ENCODE assay signal across 1 fruit fly cellular context in genomic region chr3L:11484483-11484882, dm6.
TF ChIP-seq lines count a peak whose summit lies in the region.

No protein-coding gene starts in this region.

TF ChIP-seq in whole organism, embryonic, 481 proteins besides CTCF, POLR2A, EP300 and RAD21 (continued from another document and continues in another):
- no peak for TF ChIP-seq unc-4 (GFP tag; IDR thresholded peaks at IDR 0.05; lab: Robert Waterston, UW; ENCODE audit: partially characterized antibody)
- no peak for TF ChIP-seq gce (GFP tag; IDR thresholded peaks at IDR 0.05; lab: Robert Waterston, UW)
- peak; percentile 34 for TF ChIP-seq CoRest (tag; optimal IDR thresholded peaks at IDR 0.05; lab: Kevin White, UChicago)
- no peak for TF ChIP-seq CG13894 (tag; optimal IDR thresholded peaks at IDR 0.05; lab: Kevin White, UChicago)
- TF ChIP-seq NfI (GFP tag; optimal IDR thresholded peaks at IDR 0.05; lab: Kevin White, UChicago): no peak
- TF ChIP-seq slou (GFP tag; optimal IDR thresholded peaks at IDR 0.05; lab: Kevin White, UChicago): no peak
- TF ChIP-seq Pdp1 (GFP tag; optimal IDR thresholded peaks at IDR 0.05; lab: Kevin White, UChicago): peak in 1 of 2 experiments; percentile 9
- no peak for TF ChIP-seq pnt (GFP tag; optimal IDR thresholded peaks at IDR 0.05; lab: Kevin White, UChicago)
- peak; percentile 2 for TF ChIP-seq nau (GFP tag; optimal IDR thresholded peaks at IDR 0.05; lab: Kevin White, UChicago)
- no peak for TF ChIP-seq Dp (GFP tag; optimal IDR thresholded peaks at IDR 0.05; lab: Kevin White, UChicago)
- no peak for TF ChIP-seq aop (GFP tag; IDR thresholded peaks at IDR 0.05; lab: Robert Waterston, UW)
- TF ChIP-seq Hmr (GFP tag; optimal IDR thresholded peaks at IDR 0.05; lab: Kevin White, UChicago): peak; percentile 23
- TF ChIP-seq dm (GFP tag; optimal IDR thresholded peaks at IDR 0.05; lab: Kevin White, UChicago): no peak
- peak; percentile 35; the same call in 2 of the 3 replicates for TF ChIP-seq CG17361 (GFP tag; IDR thresholded peaks at IDR 0.05; lab: Robert Waterston, UW)
- TF ChIP-seq CG33557 (GFP tag; optimal IDR thresholded peaks at IDR 0.05; lab: Kevin White, UChicago): no peak
- peak; percentile 53 for TF ChIP-seq gem (tag; optimal IDR thresholded peaks at IDR 0.05; lab: Kevin White, UChicago)
- no peak for TF ChIP-seq CG10462 (GFP tag; optimal IDR thresholded peaks at IDR 0.05; lab: Kevin White, UChicago)
- peak; percentile 7 for TF ChIP-seq Antp (GFP tag; optimal IDR thresholded peaks at IDR 0.05; lab: Kevin White, UChicago)
- TF ChIP-seq CG16779 (GFP tag; IDR thresholded peaks at IDR 0.05; lab: Robert Waterston, UW): no peak
- peak; percentile 12 for TF ChIP-seq unpg (GFP tag; optimal IDR thresholded peaks at IDR 0.05; lab: Kevin White, UChicago)
- peak; percentile 33 for TF ChIP-seq CG30403 (GFP tag; optimal IDR thresholded peaks at IDR 0.05; lab: Kevin White, UChicago)
- TF ChIP-seq CG9932 (GFP tag; IDR thresholded peaks at IDR 0.05; lab: Robert Waterston, UW): no peak
- peak; percentile 20 for TF ChIP-seq CG6813 (GFP tag; optimal IDR thresholded peaks at IDR 0.05; lab: Kevin White, UChicago)
- TF ChIP-seq sim (GFP tag; IDR thresholded peaks at IDR 0.05; lab: Robert Waterston, UW): 0 out of 2 replicates have a peak, but pooled peaks have one; percentile 12
- peak; percentile 44 for TF ChIP-seq nmo (GFP tag; optimal IDR thresholded peaks at IDR 0.05; lab: Kevin White, UChicago)
- peak; percentile 16 for TF ChIP-seq CG10147 (GFP tag; optimal IDR thresholded peaks at IDR 0.05; lab: Kevin White, UChicago)
- no peak for TF ChIP-seq lmd (GFP tag; IDR thresholded peaks at IDR 0.05; lab: Robert Waterston, UW)
- peak; percentile 39 for TF ChIP-seq Fer3 (tag; optimal IDR thresholded peaks at IDR 0.05; lab: Kevin White, UChicago)
- TF ChIP-seq trh (GFP tag; optimal IDR thresholded peaks at IDR 0.05; lab: Kevin White, UChicago): no peak
- TF ChIP-seq Ets65A (GFP tag; lab: Kevin White, UChicago): peak; percentile 33
- peak; percentile 12 for TF ChIP-seq D19A (tag; optimal IDR thresholded peaks at IDR 0.05; lab: Kevin White, UChicago)
- TF ChIP-seq CG3281 (GFP tag; optimal IDR thresholded peaks at IDR 0.05; lab: Kevin White, UChicago): peak; percentile 45
- peak; percentile 17 for TF ChIP-seq scrt (GFP tag; optimal IDR thresholded peaks at IDR 0.05; lab: Kevin White, UChicago)
- TF ChIP-seq CG14441 (GFP tag; IDR thresholded peaks at IDR 0.05; lab: Robert Waterston, UW): peak; percentile 48
- no peak for TF ChIP-seq ro (GFP tag; IDR thresholded peaks at IDR 0.05; lab: Robert Waterston, UW)
- no peak for TF ChIP-seq CG12104 (GFP tag; optimal IDR thresholded peaks at IDR 0.05; lab: Kevin White, UChicago)
- peak; percentile 38 for TF ChIP-seq caup (GFP tag; optimal IDR thresholded peaks at IDR 0.05; lab: Kevin White, UChicago; ENCODE audit: severe bottlenecking)
- no peak for TF ChIP-seq exex (tag; optimal IDR thresholded peaks at IDR 0.05; lab: Kevin White, UChicago)
- no peak for TF ChIP-seq sens-2 (GFP tag; IDR thresholded peaks at IDR 0.05; lab: Robert Waterston, UW)
- TF ChIP-seq CG12391 (tag; optimal IDR thresholded peaks at IDR 0.05; lab: Kevin White, UChicago): peak; percentile 4
- peak; percentile 27 for TF ChIP-seq CG8388 (GFP tag; optimal IDR thresholded peaks at IDR 0.05; lab: Kevin White, UChicago)
- peak; percentile 19 for TF ChIP-seq Oli (tag; optimal IDR thresholded peaks at IDR 0.05; lab: Kevin White, UChicago)
- TF ChIP-seq CG5953 (GFP tag; IDR thresholded peaks at IDR 0.05; lab: Robert Waterston, UW): no peak
- no peak for TF ChIP-seq D (optimal IDR thresholded peaks at IDR 0.05; lab: Kevin White, UChicago)
- no peak for TF ChIP-seq D (GFP tag; optimal IDR thresholded peaks at IDR 0.05; lab: Kevin White, UChicago)
- TF ChIP-seq HLH3B (GFP tag; IDR thresholded peaks at IDR 0.05; lab: Robert Waterston, UW): no peak
- no peak for TF ChIP-seq mld (GFP tag; IDR thresholded peaks at IDR 0.05; lab: Robert Waterston, UW; ENCODE audit: partially characterized antibody)
- no peak for TF ChIP-seq Sin3A (optimal IDR thresholded peaks at IDR 0.05; lab: Kevin White, UChicago)
- no peak for TF ChIP-seq Lpt (GFP tag; optimal IDR thresholded peaks at IDR 0.05; lab: Kevin White, UChicago)
- TF ChIP-seq emc (GFP tag; optimal IDR thresholded peaks at IDR 0.05; lab: Kevin White, UChicago): no peak
- TF ChIP-seq ERR (GFP tag; optimal IDR thresholded peaks at IDR 0.05; lab: Kevin White, UChicago): no peak
- peak in 1 of 2 experiments; percentile 20 for TF ChIP-seq bsh (GFP tag; optimal IDR thresholded peaks at IDR 0.05; lab: Kevin White, UChicago)
- no peak for TF ChIP-seq maf-S (GFP tag; optimal IDR thresholded peaks at IDR 0.05; lab: Kevin White, UChicago)
- TF ChIP-seq tin (GFP tag; optimal IDR thresholded peaks at IDR 0.05; lab: Kevin White, UChicago): peak; percentile 52
- no peak for TF ChIP-seq CG3726 (GFP tag; IDR thresholded peaks at IDR 0.05; lab: Robert Waterston, UW)
- TF ChIP-seq Blimp-1 (GFP tag; optimal IDR thresholded peaks at IDR 0.05; lab: Kevin White, UChicago): peak; percentile 59
- TF ChIP-seq kay (GFP tag; optimal IDR thresholded peaks at IDR 0.05; lab: Kevin White, UChicago): no peak
- no peak for TF ChIP-seq repo (GFP tag; optimal IDR thresholded peaks at IDR 0.05; lab: Kevin White, UChicago)
- no peak for TF ChIP-seq chinmo (GFP tag; IDR thresholded peaks at IDR 0.05; lab: Robert Waterston, UW; ENCODE audit: partially characterized antibody)
- TF ChIP-seq cg (GFP tag; optimal IDR thresholded peaks at IDR 0.05; lab: Kevin White, UChicago): no peak
- TF ChIP-seq CG30020 (tag; optimal IDR thresholded peaks at IDR 0.05; lab: Kevin White, UChicago): no peak
- no peak for TF ChIP-seq Mrtf (GFP tag; IDR thresholded peaks at IDR 0.05; lab: Robert Waterston, UW)
- no peak for TF ChIP-seq CG11247 (GFP tag; IDR thresholded peaks at IDR 0.05; lab: Robert Waterston, UW)
- TF ChIP-seq da (GFP tag; optimal IDR thresholded peaks at IDR 0.05; lab: Kevin White, UChicago): no peak
- TF ChIP-seq Rfx (GFP tag; IDR thresholded peaks at IDR 0.05; lab: Robert Waterston, UW): no peak
- TF ChIP-seq CG18011 (GFP tag; optimal IDR thresholded peaks at IDR 0.05; lab: Kevin White, UChicago): no peak
- no peak for TF ChIP-seq CG10431 (GFP tag; optimal IDR thresholded peaks at IDR 0.05; lab: Kevin White, UChicago)
- TF ChIP-seq CG18599 (GFP tag; optimal IDR thresholded peaks at IDR 0.05; lab: Kevin White, UChicago): peak; percentile 65
- no peak for TF ChIP-seq Rx (GFP tag; IDR thresholded peaks at IDR 0.05; lab: Robert Waterston, UW)
- peak; percentile 53 for TF ChIP-seq row (GFP tag; IDR thresholded peaks at IDR 0.05; lab: Robert Waterston, UW)
- TF ChIP-seq wdn (GFP tag; IDR thresholded peaks at IDR 0.05; lab: Robert Waterston, UW): no peak
- peak; percentile 45 for TF ChIP-seq lab (GFP tag; optimal IDR thresholded peaks at IDR 0.05; lab: Kevin White, UChicago)
- TF ChIP-seq Sox102F (GFP tag; optimal IDR thresholded peaks at IDR 0.05; lab: Kevin White, UChicago): peak; percentile 19
- no peak for TF ChIP-seq CG4730 (GFP tag; IDR thresholded peaks at IDR 0.05; lab: Robert Waterston, UW)
- TF ChIP-seq BtbVII (GFP tag; optimal IDR thresholded peaks at IDR 0.05; lab: Kevin White, UChicago): peak; percentile 4
- TF ChIP-seq CG17359 (tag; optimal IDR thresholded peaks at IDR 0.05; lab: Kevin White, UChicago): peak; percentile 49
- no peak for TF ChIP-seq cas (GFP tag; IDR thresholded peaks at IDR 0.05; lab: Robert Waterston, UW)
- TF ChIP-seq Asciz (GFP tag; optimal IDR thresholded peaks at IDR 0.05; lab: Kevin White, UChicago): peak; percentile 44
- no peak for TF ChIP-seq CG11695 (GFP tag; IDR thresholded peaks at IDR 0.05; lab: Robert Waterston, UW)
- TF ChIP-seq dmrt11E (tag; optimal IDR thresholded peaks at IDR 0.05; lab: Kevin White, UChicago): no peak
- TF ChIP-seq fd96Cb (tag; optimal IDR thresholded peaks at IDR 0.05; lab: Kevin White, UChicago): peak; percentile 52
- no peak for TF ChIP-seq pan (optimal IDR thresholded peaks at IDR 0.05; lab: Kevin White, UChicago)
- TF ChIP-seq pan (GFP tag; optimal IDR thresholded peaks at IDR 0.05 in 1 of 2, IDR thresholded peaks at IDR 0.05 in 1 of 2): peak in 1 of 2 experiments; percentile 44
- TF ChIP-seq CG10366 (GFP tag; IDR thresholded peaks at IDR 0.05; lab: Robert Waterston, UW): no peak
- TF ChIP-seq CG5245 (GFP tag; optimal IDR thresholded peaks at IDR 0.05; lab: Kevin White, UChicago): peak; percentile 31
- TF ChIP-seq CG8944 (GFP tag; optimal IDR thresholded peaks at IDR 0.05; lab: Kevin White, UChicago): no peak
- TF ChIP-seq CG11085 (GFP tag; IDR thresholded peaks at IDR 0.05; lab: Robert Waterston, UW): no peak
- no peak for TF ChIP-seq CG31224 (GFP tag; IDR thresholded peaks at IDR 0.05; lab: Robert Waterston, UW)
- 0 out of 2 replicates have a peak, but pooled peaks have one; percentile 15 for TF ChIP-seq Ada2b (GFP tag; IDR thresholded peaks at IDR 0.05; lab: Robert Waterston, UW)
- TF ChIP-seq CG4820 (GFP tag; optimal IDR thresholded peaks at IDR 0.05; lab: Kevin White, UChicago): peak; percentile 42
- peak; percentile 11; the same call in 1 of the 2 replicates for TF ChIP-seq wor (GFP tag; IDR thresholded peaks at IDR 0.05; lab: Robert Waterston, UW)
- peak; percentile 30 for TF ChIP-seq bab2 (GFP tag; optimal IDR thresholded peaks at IDR 0.05; lab: Kevin White, UChicago)
- TF ChIP-seq hkb (optimal IDR thresholded peaks at IDR 0.05; lab: Kevin White, UChicago): no peak
- TF ChIP-seq hkb (GFP tag; IDR thresholded peaks at IDR 0.05; lab: Robert Waterston, UW): peak; percentile 6; the same call in 1 of the 2 replicates
- TF ChIP-seq CG6791 (GFP tag; IDR thresholded peaks at IDR 0.05; lab: Robert Waterston, UW; ENCODE audit: partially characterized antibody): no peak
- 0 out of 2 replicates have a peak, but pooled peaks have one; percentile 9 for TF ChIP-seq CG17328 (GFP tag; IDR thresholded peaks at IDR 0.05; lab: Robert Waterston, UW)
- TF ChIP-seq ac (GFP tag; optimal IDR thresholded peaks at IDR 0.05; lab: Kevin White, UChicago): no peak
- TF ChIP-seq CG7745 (tag; optimal IDR thresholded peaks at IDR 0.05; lab: Kevin White, UChicago): no peak
- TF ChIP-seq CG6254 (GFP tag; optimal IDR thresholded peaks at IDR 0.05; lab: Kevin White, UChicago): peak; percentile 17
- TF ChIP-seq sens (GFP tag; lab: Kevin White, UChicago): peak; percentile 73
- no peak for TF ChIP-seq CG14050 (GFP tag; IDR thresholded peaks at IDR 0.05; lab: Robert Waterston, UW)
- TF ChIP-seq kni (GFP tag; optimal IDR thresholded peaks at IDR 0.05; lab: Kevin White, UChicago): no peak
- TF ChIP-seq Scr (GFP tag; IDR thresholded peaks at IDR 0.05; lab: Robert Waterston, UW; ENCODE audit: partially characterized antibody): no peak
- no peak for TF ChIP-seq ftz-f1 (GFP tag; optimal IDR thresholded peaks at IDR 0.05; lab: Kevin White, UChicago)
- TF ChIP-seq CG7556 (GFP tag; optimal IDR thresholded peaks at IDR 0.05; lab: Kevin White, UChicago): peak; percentile 39
- TF ChIP-seq CG17829 (tag; optimal IDR thresholded peaks at IDR 0.05; lab: Kevin White, UChicago): peak; percentile 33
- TF ChIP-seq Ptx1 (GFP tag; IDR thresholded peaks at IDR 0.05; lab: Robert Waterston, UW): peak; percentile 33; the same call in 1 of the 2 replicates
- TF ChIP-seq Deaf1 (tag; optimal IDR thresholded peaks at IDR 0.05; lab: Kevin White, UChicago): no peak
- TF ChIP-seq sob (GFP tag; IDR thresholded peaks at IDR 0.05; lab: Robert Waterston, UW): no peak
- peak; percentile 27; the same call in 1 of the 3 replicates for TF ChIP-seq dysf (GFP tag; IDR thresholded peaks at IDR 0.05; lab: Robert Waterston, UW)
- no peak for TF ChIP-seq h (optimal IDR thresholded peaks at IDR 0.05; lab: Kevin White, UChicago)
- TF ChIP-seq CG15269 (tag; optimal IDR thresholded peaks at IDR 0.05; lab: Kevin White, UChicago): peak; percentile 18
- TF ChIP-seq Eip74EF (GFP tag; optimal IDR thresholded peaks at IDR 0.05; lab: Kevin White, UChicago): peak in 1 of 2 experiments; percentile 33
- TF ChIP-seq pum (GFP tag; optimal IDR thresholded peaks at IDR 0.05; lab: Kevin White, UChicago): no peak
- TF ChIP-seq dmrt99B (tag; optimal IDR thresholded peaks at IDR 0.05; lab: Kevin White, UChicago): peak; percentile 55
- no peak for TF ChIP-seq CG3847 (GFP tag; IDR thresholded peaks at IDR 0.05; lab: Robert Waterston, UW)
- no peak for TF ChIP-seq fu2 (GFP tag; optimal IDR thresholded peaks at IDR 0.05; lab: Kevin White, UChicago)
- TF ChIP-seq ATbp (GFP tag; optimal IDR thresholded peaks at IDR 0.05; lab: Kevin White, UChicago): peak; percentile 10
- no peak for TF ChIP-seq CG14965 (GFP tag; optimal IDR thresholded peaks at IDR 0.05; lab: Kevin White, UChicago; ENCODE audit: borderline replicate concordance)
- no peak for TF ChIP-seq Taf1 (GFP tag; IDR thresholded peaks at IDR 0.05; lab: Robert Waterston, UW)
- peak in 1 of 2 experiments; percentile 12 for TF ChIP-seq eve (GFP tag; optimal IDR thresholded peaks at IDR 0.05; lab: Kevin White, UChicago)
- peak; percentile 39 for TF ChIP-seq Sox100B (GFP tag; optimal IDR thresholded peaks at IDR 0.05; lab: Kevin White, UChicago)
- peak; percentile 77 for TF ChIP-seq Med (GFP tag; lab: Kevin White, UChicago)
- peak; percentile 59 for TF ChIP-seq CG31441 (GFP tag; IDR thresholded peaks at IDR 0.05; lab: Robert Waterston, UW)
- TF ChIP-seq tap (tag; optimal IDR thresholded peaks at IDR 0.05; lab: Kevin White, UChicago): no peak
- TF ChIP-seq pita (GFP tag; optimal IDR thresholded peaks at IDR 0.05; lab: Kevin White, UChicago): no peak
- 0 out of 2 replicates have a peak, but pooled peaks have one; percentile 5 for TF ChIP-seq esg (GFP tag; conservative IDR thresholded peaks at IDR 0.05; lab: Robert Waterston, UW)
- TF ChIP-seq CG10321 (GFP tag; IDR thresholded peaks at IDR 0.05; lab: Robert Waterston, UW): no peak
- TF ChIP-seq CG7839 (tag; optimal IDR thresholded peaks at IDR 0.05; lab: Kevin White, UChicago): peak; percentile 35
- TF ChIP-seq CG9727 (GFP tag; optimal IDR thresholded peaks at IDR 0.05; lab: Kevin White, UChicago): peak; percentile 46
- TF ChIP-seq grau (tag; optimal IDR thresholded peaks at IDR 0.05; lab: Kevin White, UChicago): peak; percentile 6
- TF ChIP-seq Dad (GFP tag; optimal IDR thresholded peaks at IDR 0.05; lab: Kevin White, UChicago): no peak
- no peak for TF ChIP-seq jing (GFP tag; optimal IDR thresholded peaks at IDR 0.05; lab: Kevin White, UChicago)
- TF ChIP-seq prd (optimal IDR thresholded peaks at IDR 0.05; lab: Kevin White, UChicago): no peak
- peak; percentile 56 for TF ChIP-seq prd (GFP tag; IDR thresholded peaks at IDR 0.05; lab: Robert Waterston, UW)
